Worm (Caenorhabditis elegans): Measurements from ENCODE around the gene pro-3.

DNA sequence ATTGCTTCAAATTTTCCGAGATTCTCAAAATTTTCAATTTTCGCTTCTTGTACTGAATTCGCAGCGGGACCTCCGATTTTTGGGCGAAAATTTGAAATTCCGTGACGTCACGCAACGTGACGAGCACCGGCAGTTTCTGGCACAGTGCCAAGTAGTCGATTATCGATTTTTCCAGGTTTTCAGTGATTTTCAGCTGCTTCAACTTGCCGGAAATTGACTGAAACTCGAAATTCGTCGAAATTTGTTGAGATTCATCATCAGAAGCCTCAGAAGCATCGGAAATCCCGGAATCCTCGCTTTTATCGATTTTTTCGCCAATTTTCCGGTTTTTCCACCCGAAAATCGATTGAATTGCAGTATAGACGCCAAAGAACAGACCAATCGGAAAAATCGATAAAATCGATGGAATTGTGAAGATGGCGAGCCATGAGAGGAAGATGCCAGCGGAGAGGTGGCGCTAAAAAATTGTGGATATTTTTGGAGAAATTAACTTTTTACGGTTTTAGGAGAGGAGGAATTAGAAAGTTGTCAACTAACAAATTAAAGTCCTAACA is 13.7 kb upstream of the pro-3 start:
- TF ChIP-seq dpl-1 (GFP tag; optimal IDR thresholded peaks at IDR 0.05) (no peak), nhr-12 (tag; optimal IDR thresholded peaks at IDR 0.05) (no peak), lsy-2 (tag; optimal IDR thresholded peaks at IDR 0.05) (no peak), blmp-1 (tag; optimal IDR thresholded peaks at IDR 0.05) (no peak), mef-2 (tag; optimal IDR thresholded peaks at IDR 0.05) (no peak), ztf-11 (tag; optimal IDR thresholded peaks at IDR 0.05) (no peak), efl-1 (optimal IDR thresholded peaks at IDR 0.05) (no peak), efl-1 (GFP tag; optimal IDR thresholded peaks at IDR 0.05 in 1 of 2) (peak in 1 of 2 experiments; percentile 50), xbp-1 (tag; optimal IDR thresholded peaks at IDR 0.05) (no peak), tbx-2 (tag; optimal IDR thresholded peaks at IDR 0.05) (no peak), aly-2 (tag; optimal IDR thresholded peaks at IDR 0.05) (no peak), fkh-10 (GFP tag; optimal IDR thresholded peaks at IDR 0.05) (no peak), jun-1 (tag; optimal IDR thresholded peaks at IDR 0.05) (no peak), sptf-1 (tag; optimal IDR thresholded peaks at IDR 0.05) (no peak)
